Worm (Caenorhabditis elegans) whole organism, L2 larva: ENCODE measurements around the gene tre-2.
A peak's percentile ranks its signal among the peaks of the same experiment; 100 is the strongest.

Experiments
- blmp-1 ChIP-seq: sonication (generic microtip); optimal IDR thresholded peaks from 2 replicates; lab custom pipeline; 2017; ENCODE audit warnings: missing genetic modification characterization, mild to moderate bottlenecking, missing compliant biosample characterization, antibody characterized with exemption, moderate library complexity; ENCODE audit not compliant: insufficient read depth
- lin-13 ChIP-seq: fragments of 150-350 bp; optimal IDR thresholded peaks from 2 replicates; lab custom pipeline; 2014; ENCODE audit warnings: missing biosample characterization, missing genetic modification reagents, missing genetic modification characterization
- nhr-77 ChIP-seq: fragments of 150-350 bp; optimal IDR thresholded peaks from 2 replicates; lab custom pipeline; 2014; ENCODE audit warnings: missing biosample characterization, missing genetic modification characterization
- sem-4 ChIP-seq: fragments of 150-350 bp; optimal IDR thresholded peaks from 2 replicates; lab custom pipeline; 2014; ENCODE audit warnings: missing biosample characterization, missing genetic modification reagents, missing genetic modification characterization

DNA sequence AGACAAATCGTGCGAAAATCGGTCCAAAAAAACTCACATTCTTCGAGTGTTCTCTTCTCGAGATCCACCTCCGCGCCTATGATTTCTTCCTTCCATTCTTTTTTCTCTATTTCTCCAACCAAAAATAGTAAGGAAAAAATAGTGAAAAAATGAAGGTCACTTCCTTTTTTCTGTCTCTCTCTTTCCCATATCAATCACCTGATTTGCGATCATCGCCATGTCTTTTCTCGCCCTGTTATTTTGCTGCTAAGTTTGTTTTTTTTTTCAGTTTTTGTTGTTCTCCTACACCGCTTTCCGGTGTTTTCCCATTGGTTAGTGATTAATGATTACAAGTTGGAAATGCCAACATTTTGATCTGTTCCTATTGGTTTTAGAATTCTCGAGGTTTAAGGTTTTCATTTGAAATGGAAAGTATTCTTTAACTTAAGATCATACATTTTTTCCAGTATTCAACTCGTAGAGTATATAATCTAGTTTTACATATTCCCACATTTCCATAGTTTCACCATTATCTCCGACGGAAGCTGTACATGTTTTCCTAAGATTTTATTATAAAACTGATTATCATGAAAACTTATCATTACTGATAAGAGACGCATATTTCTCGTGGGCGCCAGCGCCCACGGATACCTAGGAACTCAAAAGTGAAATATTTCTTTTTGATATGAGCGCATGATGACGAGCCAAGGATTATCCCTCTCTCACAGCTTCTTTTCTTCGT, 41.5 kb downstream of the tre-2 start:
- TF ChIP-seq nhr-77 (tag; lab: Kevin White, UChicago) (no peak), sem-4 (tag; lab: Kevin White, UChicago) (no peak), blmp-1 (tag; lab: Kevin White, UChicago) (peak; percentile 9), lin-13 (no peak)
